Fruit fly (Drosophila melanogaster): ENCODE results near the gene CG13058.

Gene CG13058

dm6 chr3L:16377768-16378764, 49.4 kb downstream of the CG13058 start, which contains the start of gene roq:
roq (minus strand) TSS chr3L:16378566.
- TF ChIP-seq CG2712 (tag; optimal IDR thresholded peaks at IDR 0.05) (peak; percentile 41), HHEX (GFP tag; optimal IDR thresholded peaks at IDR 0.05) (no peak), E2f2 (GFP tag; IDR thresholded peaks at IDR 0.05) (peak; percentile 89), CG11723 (GFP tag; optimal IDR thresholded peaks at IDR 0.05) (no peak), Myb (GFP tag; optimal IDR thresholded peaks at IDR 0.05) (peak; percentile 78), tgo (GFP tag; IDR thresholded peaks at IDR 0.05) (no peak), hbn (GFP tag; IDR thresholded peaks at IDR 0.05; ENCODE audit: partially characterized antibody) (peak; percentile 44; the same call in 1 of the 2 replicates), CG34422 (GFP tag; IDR thresholded peaks at IDR 0.05) (peak; percentile 37; the same call in 1 of the 3 replicates), CG13424 (tag; optimal IDR thresholded peaks at IDR 0.05) (no peak), Dfd (GFP tag; optimal IDR thresholded peaks at IDR 0.05) (no peak), gfzf (GFP tag; optimal IDR thresholded peaks at IDR 0.05) (peak; percentile 96), Lhr (GFP tag; optimal IDR thresholded peaks at IDR 0.05) (peak; percentile 39), cg (GFP tag; optimal IDR thresholded peaks at IDR 0.05) (peak; percentile 98), bigmax (GFP tag; optimal IDR thresholded peaks at IDR 0.05) (peak; percentile 25), cas (GFP tag; IDR thresholded peaks at IDR 0.05) (no peak), corto (GFP tag; optimal IDR thresholded peaks at IDR 0.05) (peak; percentile 15), twi (tag; optimal IDR thresholded peaks at IDR 0.05) (peak; percentile 4), NFAT (GFP tag; IDR thresholded peaks at IDR 0.05) (no peak), Dip2 (GFP tag; IDR thresholded peaks at IDR 0.05) (no peak), sr (GFP tag; IDR thresholded peaks at IDR 0.05) (no peak), Usf (GFP tag; optimal IDR thresholded peaks at IDR 0.05) (no peak), CG12942 (GFP tag; optimal IDR thresholded peaks at IDR 0.05) (no peak), dpn (GFP tag; optimal IDR thresholded peaks at IDR 0.05) (no peak), CG14050 (GFP tag; IDR thresholded peaks at IDR 0.05) (no peak), fd3F (GFP tag; optimal IDR thresholded peaks at IDR 0.05) (no peak), Gsc (GFP tag; IDR thresholded peaks at IDR 0.05) (no peak), CG42726 (GFP tag; IDR thresholded peaks at IDR 0.05; ENCODE audit: partially characterized antibody) (peak; percentile 62; the same call in 1 of the 2 replicates), eyg (GFP tag; optimal IDR thresholded peaks at IDR 0.05) (no peak), Bdp1 (GFP tag; optimal IDR thresholded peaks at IDR 0.05) (no peak), CG32767 (GFP tag; IDR thresholded peaks at IDR 0.05) (no peak), CG4617 (GFP tag; optimal IDR thresholded peaks at IDR 0.05; ENCODE audit: borderline replicate concordance) (peak; percentile 81), Tbp (GFP tag; optimal IDR thresholded peaks at IDR 0.05) (no peak), vvl (GFP tag; IDR thresholded peaks at IDR 0.05) (peak; percentile 45), CG9932 (GFP tag; IDR thresholded peaks at IDR 0.05) (no peak), ac (GFP tag; optimal IDR thresholded peaks at IDR 0.05) (no peak), gce (GFP tag; IDR thresholded peaks at IDR 0.05) (no peak), stwl (tag; optimal IDR thresholded peaks at IDR 0.05) (peak; percentile 88), Max (GFP tag; optimal IDR thresholded peaks at IDR 0.05) (no peak), CG31365 (tag; optimal IDR thresholded peaks at IDR 0.05) (peak; percentile 97), CG14441 (GFP tag; IDR thresholded peaks at IDR 0.05) (no peak; the same call in 1 of the 2 replicates), CG15514 (GFP tag; optimal IDR thresholded peaks at IDR 0.05) (peak; percentile 53), Dad (GFP tag; optimal IDR thresholded peaks at IDR 0.05) (no peak), Opbp (GFP tag; IDR thresholded peaks at IDR 0.05; ENCODE audit: partially characterized antibody) (peak; percentile 65; the same call in 2 of the 3 replicates), sens (GFP tag) (peak; percentile 74), sna (GFP tag; IDR thresholded peaks at IDR 0.05; ENCODE audit: partially characterized antibody) (0 out of 2 replicates have a peak, but pooled peaks have one; percentile 19), MESR4 (GFP tag; optimal IDR thresholded peaks at IDR 0.05) (peak; percentile 57), CG3847 (GFP tag; IDR thresholded peaks at IDR 0.05) (peak; percentile 41; the same call in 1 of the 2 replicates), CG7786 (GFP tag; optimal IDR thresholded peaks at IDR 0.05) (no peak)

Data from whole organism, embryonic.